Fruit fly (Drosophila melanogaster) whole organism, embryonic: ENCODE data around the gene Lsp2.

Experiments used
- Atf6 ChIP-seq: fragments of 200-800 bp; sonication (Bioruptor generic); IDR thresholded peaks from 2 replicates; pipeline ENCODE4 v1.3.6; 2022; ENCODE audit warnings: missing biosample characterization, missing genetic modification characterization
- Bteb2 ChIP-seq: fragments of 200-800 bp; sonication (Bioruptor generic); optimal IDR thresholded peaks from 2 replicates; lab custom pipeline; 2016; ENCODE audit warnings: missing biosample characterization, missing genetic modification characterization
- CG10462 ChIP-seq: fragments of 200-800 bp; sonication (Bioruptor generic); optimal IDR thresholded peaks from 2 replicates; lab custom pipeline; 2016; ENCODE audit warnings: missing biosample characterization, missing genetic modification characterization
- CG11695 ChIP-seq: fragments of 200-800 bp; sonication (Bioruptor generic); IDR thresholded peaks from 3 replicates; pipeline ENCODE4 v1.3.6; 2022; ENCODE audit warnings: missing biosample characterization, missing genetic modification characterization
- CG12659 ChIP-seq: fragments of 200-800 bp; sonication (Bioruptor generic); optimal IDR thresholded peaks from 3 replicates; lab custom pipeline; 2017; ENCODE audit warnings: mild to moderate bottlenecking, missing biosample characterization, missing genetic modification reagents, missing genetic modification characterization
- CG1647 ChIP-seq: fragments of 200-800 bp; sonication (Bioruptor generic); optimal IDR thresholded peaks from 3 replicates; lab custom pipeline; 2016; ENCODE audit warnings: missing biosample characterization, missing genetic modification characterization
- CG17361 ChIP-seq: fragments of 200-800 bp; sonication (Bioruptor generic); IDR thresholded peaks from 3 replicates; pipeline ENCODE4 v1.3.6; 2022; ENCODE audit warnings: missing biosample characterization, missing genetic modification characterization
- CG33213 ChIP-seq: fragments of 200-800 bp; sonication (Bioruptor generic); optimal IDR thresholded peaks from 3 replicates; lab custom pipeline; 2016; ENCODE audit warnings: missing biosample characterization, missing genetic modification characterization
- CG3847 ChIP-seq: fragments of 200-800 bp; sonication (Bioruptor generic); IDR thresholded peaks from 2 replicates; pipeline ENCODE4 v1.3.6; 2022; ENCODE audit warnings: missing biosample characterization, missing genetic modification characterization
- CG4730 ChIP-seq: fragments of 200-800 bp; sonication (Bioruptor generic); IDR thresholded peaks from 2 replicates; pipeline ENCODE4 v1.3.6; 2022; ENCODE audit warnings: missing biosample characterization, missing genetic modification characterization
- CG4820 ChIP-seq: fragments of 200-800 bp; sonication (Bioruptor generic); optimal IDR thresholded peaks from 3 replicates; lab custom pipeline; 2016; ENCODE audit warnings: missing biosample characterization, missing genetic modification characterization
- CG6254 ChIP-seq: fragments of 200-800 bp; sonication (Bioruptor generic); optimal IDR thresholded peaks from 3 replicates; lab custom pipeline; 2017; ENCODE audit warnings: mild to moderate bottlenecking, missing biosample characterization, missing genetic modification reagents, missing genetic modification characterization
- CG6272 ChIP-seq: fragments of 200-800 bp; sonication (Bioruptor generic); IDR thresholded peaks from 2 replicates; pipeline ENCODE4 v1.3.6; 2022; ENCODE audit warnings: missing biosample characterization, missing genetic modification characterization
- CG6654 ChIP-seq: fragments of 200-800 bp; sonication (Bioruptor generic); optimal IDR thresholded peaks from 2 replicates; lab custom pipeline; 2017; ENCODE audit warnings: missing biosample characterization, mild to moderate bottlenecking, missing genetic modification characterization
- CG6765 ChIP-seq: fragments of 200-800 bp; sonication (Bioruptor generic); optimal IDR thresholded peaks from 3 replicates; lab custom pipeline; 2017; ENCODE audit warnings: missing biosample characterization, mild to moderate bottlenecking, missing genetic modification characterization
- CG8089 ChIP-seq: fragments of 200-800 bp; sonication (Bioruptor generic); optimal IDR thresholded peaks from 3 replicates; lab custom pipeline; 2016; ENCODE audit warnings: missing biosample characterization, missing genetic modification characterization
- CG8290 ChIP-seq, 3 experiments: fragments of 200-800 bp; sonication (Bioruptor generic); optimal IDR thresholded peaks; 2 replicates each; lab custom pipeline; 2016 to 2019; ENCODE audit warnings: missing biosample characterization in 3 of 3, missing genetic modification characterization in 3 of 3, mild to moderate bottlenecking in 2 of 3, moderate library complexity in 1 of 3
- CG8388 ChIP-seq: fragments of 200-800 bp; sonication (Bioruptor generic); optimal IDR thresholded peaks from 2 replicates; lab custom pipeline; 2019; ENCODE audit warnings: missing biosample characterization, mild to moderate bottlenecking, missing genetic modification characterization, moderate library complexity
- CG8478 ChIP-seq: fragments of >200 bp; optimal IDR thresholded peaks from 2 replicates; lab custom pipeline; 2018
- CG9876 ChIP-seq: fragments of 200-800 bp; sonication (Bioruptor generic); optimal IDR thresholded peaks from 2 replicates; lab custom pipeline; 2016; ENCODE audit warnings: missing biosample characterization, missing genetic modification characterization
- D19B ChIP-seq: fragments of 200-800 bp; sonication (Bioruptor generic); optimal IDR thresholded peaks from 2 replicates; lab custom pipeline; 2017; ENCODE audit warnings: missing biosample characterization, mild to moderate bottlenecking, missing genetic modification characterization
- Dip3 ChIP-seq: fragments of 200-800 bp; sonication (Bioruptor generic); optimal IDR thresholded peaks from 3 replicates; lab custom pipeline; 2016; ENCODE audit warnings: missing biosample characterization, missing genetic modification characterization
- Dref ChIP-seq: fragments of 200-800 bp; sonication (Bioruptor generic); IDR thresholded peaks from 2 replicates; pipeline ENCODE4 v1.3.6; 2022; ENCODE audit warnings: missing biosample characterization, missing genetic modification characterization
- Ets97D ChIP-seq: fragments of 200-800 bp; sonication (Bioruptor generic); optimal IDR thresholded peaks from 3 replicates; lab custom pipeline; 2016; ENCODE audit warnings: missing biosample characterization, missing genetic modification characterization
- Hey ChIP-seq: fragments of 200-800 bp; sonication (Bioruptor generic); optimal IDR thresholded peaks from 3 replicates; lab custom pipeline; 2018; ENCODE audit warnings: missing biosample characterization, mild to moderate bottlenecking, missing genetic modification characterization
- Max ChIP-seq: fragments of 200-800 bp; sonication (Bioruptor generic); optimal IDR thresholded peaks from 2 replicates; lab custom pipeline; 2016; ENCODE audit warnings: missing biosample characterization, mild to moderate bottlenecking, missing genetic modification characterization
- NC2β ChIP-seq: fragments of 200-800 bp; sonication (Bioruptor generic); optimal IDR thresholded peaks from 2 replicates; lab custom pipeline; 2016; ENCODE audit warnings: missing biosample characterization, missing genetic modification characterization
- Pdp1 ChIP-seq, 2 experiments: fragments of 200-800 bp; sonication (Bioruptor generic); optimal IDR thresholded peaks; 3 replicates each; lab custom pipeline; 2016; ENCODE audit warnings: missing biosample characterization in 2 of 2, missing genetic modification characterization in 2 of 2, mild to moderate bottlenecking in 1 of 2, moderate library complexity in 1 of 2
- Taf1 ChIP-seq: fragments of 200-800 bp; sonication (Bioruptor generic); IDR thresholded peaks from 2 replicates; pipeline ENCODE4 v1.3.6; 2022; ENCODE audit warnings: missing biosample characterization, missing genetic modification characterization
- aop ChIP-seq: fragments of 200-800 bp; sonication (Bioruptor generic); IDR thresholded peaks from 2 replicates; pipeline ENCODE4 v1.3.6; 2022; ENCODE audit warnings: missing biosample characterization, missing genetic modification characterization
- ara ChIP-seq: fragments of 200-800 bp; sonication (Bioruptor generic); IDR thresholded peaks from 2 replicates; pipeline ENCODE4 v1.3.6; 2022; ENCODE audit warnings: missing biosample characterization, missing genetic modification characterization
- bigmax ChIP-seq: fragments of 200-800 bp; sonication (Bioruptor generic); optimal IDR thresholded peaks from 2 replicates; lab custom pipeline; 2018; ENCODE audit warnings: missing biosample characterization, mild to moderate bottlenecking, missing genetic modification characterization
- crc ChIP-seq: fragments of 200-800 bp; sonication (Bioruptor generic); optimal IDR thresholded peaks from 2 replicates; lab custom pipeline; 2016; ENCODE audit warnings: missing biosample characterization, missing genetic modification characterization
- dm ChIP-seq: fragments of 200-800 bp; sonication (Bioruptor generic); optimal IDR thresholded peaks from 3 replicates; lab custom pipeline; 2016; ENCODE audit warnings: missing biosample characterization, missing genetic modification characterization
- fd102C ChIP-seq: fragments of 200-800 bp; sonication (Bioruptor generic); optimal IDR thresholded peaks from 2 replicates; lab custom pipeline; 2018; ENCODE audit warnings: missing biosample characterization, mild to moderate bottlenecking, missing genetic modification characterization, moderate library complexity
- gce ChIP-seq: fragments of 200-800 bp; sonication (Bioruptor generic); IDR thresholded peaks from 3 replicates; pipeline ENCODE4 v1.3.6; 2022; ENCODE audit warnings: missing biosample characterization, missing genetic modification characterization
- grau ChIP-seq: fragments of 200-800 bp; optimal IDR thresholded peaks from 3 replicates; lab custom pipeline; 2019; ENCODE audit warnings: missing biosample characterization, mild to moderate bottlenecking, missing genetic modification characterization, moderate library complexity
- gt ChIP-seq: fragments of 200-800 bp; sonication (Bioruptor generic); IDR thresholded peaks from 2 replicates; pipeline ENCODE4 v1.3.6; 2022; ENCODE audit warnings: missing biosample characterization, missing genetic modification characterization
- her ChIP-seq: fragments of 200-800 bp; sonication (Bioruptor generic); optimal IDR thresholded peaks from 2 replicates; lab custom pipeline; 2016; ENCODE audit warnings: missing biosample characterization, missing genetic modification characterization
- hth ChIP-seq: fragments of >200 bp; optimal IDR thresholded peaks from 2 replicates; lab custom pipeline; 2017; ENCODE audit warnings: inconsistent platforms
- jumu ChIP-seq: fragments of 200-800 bp; sonication (Bioruptor generic); optimal IDR thresholded peaks from 3 replicates; lab custom pipeline; 2016; ENCODE audit warnings: missing biosample characterization, missing genetic modification characterization
- ken ChIP-seq: fragments of 200-800 bp; sonication (Bioruptor generic); IDR thresholded peaks from 3 replicates; pipeline ENCODE4 v1.3.6; 2022; ENCODE audit warnings: missing biosample characterization, missing genetic modification characterization
- lola ChIP-seq, 3 experiments: fragments of >200 bp in 2 of 3; fragments of 200-800 bp in 1 of 3; sonication (Bioruptor generic) in 1 of 3; optimal IDR thresholded peaks; 2 replicates each; lab custom pipeline; 2017 to 2019; ENCODE audit warnings: missing biosample characterization in 3 of 3, missing genetic modification characterization in 3 of 3, mild to moderate bottlenecking in 1 of 3, moderate library complexity in 1 of 3
- oc ChIP-seq: fragments of 200-800 bp; sonication (Bioruptor generic); optimal IDR thresholded peaks from 2 replicates; lab custom pipeline; 2018; ENCODE audit warnings: missing biosample characterization, mild to moderate bottlenecking, missing genetic modification characterization, moderate library complexity
- otp ChIP-seq: fragments of 200-800 bp; sonication (Bioruptor generic); IDR thresholded peaks from 3 replicates; pipeline ENCODE4, ENCODE4 v1.3.6; 2022; ENCODE audit warnings: missing biosample characterization, missing genetic modification characterization
- slou ChIP-seq: fragments of 200-800 bp; sonication (Bioruptor generic); optimal IDR thresholded peaks from 3 replicates; lab custom pipeline; 2016; ENCODE audit warnings: missing biosample characterization, missing genetic modification characterization
- tio ChIP-seq: fragments of 200-800 bp; sonication (Bioruptor generic); optimal IDR thresholded peaks from 2 replicates; lab custom pipeline; 2017; ENCODE audit warnings: missing biosample characterization, missing genetic modification characterization, inconsistent platforms
- tll ChIP-seq, 2 experiments: fragments of 200-800 bp in 1 of 2; fragments of >200 bp in 1 of 2; sonication (Bioruptor generic) in 1 of 2; optimal IDR thresholded peaks; 2 replicates each; lab custom pipeline; 2017 to 2019; ENCODE audit warnings: missing biosample characterization in 2 of 2, missing genetic modification characterization in 2 of 2, mild to moderate bottlenecking in 1 of 2, moderate library complexity in 1 of 2
- trem ChIP-seq: fragments of 200-800 bp; optimal IDR thresholded peaks from 3 replicates; lab custom pipeline; 2019; ENCODE audit warnings: missing biosample characterization, mild to moderate bottlenecking, missing genetic modification characterization, moderate library complexity
- unc-4 ChIP-seq: fragments of 200-800 bp; sonication (Bioruptor generic); IDR thresholded peaks from 2 replicates; pipeline ENCODE4 v1.3.6; 2022; ENCODE audit warnings: missing biosample characterization, missing genetic modification characterization; ENCODE audit not compliant: partially characterized antibody
- wdn ChIP-seq: fragments of 200-800 bp; sonication (Bioruptor generic); IDR thresholded peaks from 2 replicates; pipeline ENCODE4 v1.3.6; 2022; ENCODE audit warnings: missing biosample characterization, missing genetic modification characterization

Gene Lsp2

DNA sequence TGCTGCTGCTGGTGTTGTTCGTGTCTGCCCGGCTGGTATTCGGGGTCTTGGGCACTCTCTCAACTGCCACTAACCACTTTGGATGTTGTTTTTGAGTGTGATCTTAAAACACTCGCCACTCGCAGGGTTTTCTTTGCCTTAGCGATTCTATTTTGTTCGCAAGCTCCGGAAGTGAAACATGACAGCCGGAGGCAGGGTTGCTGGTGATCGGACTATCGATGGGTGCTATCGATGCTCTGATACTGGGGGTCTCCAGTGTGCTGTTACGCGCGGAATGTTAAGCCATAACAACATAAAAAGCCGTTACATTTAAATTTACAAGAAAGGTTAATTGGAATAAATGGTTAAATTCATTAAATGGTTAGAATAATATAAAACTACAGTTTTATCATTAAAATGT, 4.2 kb upstream of the Lsp2 start, which contains the start of gene yps (continued):
- peak; percentile 96 for TF ChIP-seq her (GFP tag; lab: Kevin White, UChicago)
- peak; percentile 73 for TF ChIP-seq CG10462 (GFP tag; lab: Kevin White, UChicago)
- peak; percentile 80 for TF ChIP-seq CG11695
- peak in 1 of 3 experiments; percentile 61 for TF ChIP-seq lola (GFP tag; optimal IDR thresholded peaks at IDR 0.05; lab: Kevin White, UChicago)
- peak; percentile 98 for TF ChIP-seq CG12659 (GFP tag; lab: Kevin White, UChicago)
- TF ChIP-seq ara (GFP tag; lab: Robert Waterston, UW), result peak; percentile 86
- peak; percentile 83 for TF ChIP-seq CG17361
- peak; percentile 86 for TF ChIP-seq oc (tag; lab: Kevin White, UChicago)
- peak; percentile 90 for TF ChIP-seq CG6254 (GFP tag; lab: Kevin White, UChicago)
- TF ChIP-seq Pdp1 (GFP tag; optimal IDR thresholded peaks at IDR 0.05; lab: Kevin White, UChicago), result peak; percentile 86 to 93
- peak; percentile 74 for TF ChIP-seq CG6654 (GFP tag; lab: Kevin White, UChicago)
- peak; percentile 99 for TF ChIP-seq NC2β (GFP tag; lab: Kevin White, UChicago)
- peak; percentile 92 for TF ChIP-seq CG9876 (GFP tag; lab: Kevin White, UChicago)
- TF ChIP-seq CG4730 (GFP tag; lab: Robert Waterston, UW), result peak; percentile 69
- TF ChIP-seq trem (tag; lab: Kevin White, UChicago), result peak; percentile 88
- peak; percentile 86 for TF ChIP-seq crc
- TF ChIP-seq CG6765 (GFP tag; lab: Kevin White, UChicago), result peak; percentile 99
- peak; percentile 93 for TF ChIP-seq Bteb2
- peak; percentile 87 for TF ChIP-seq grau (tag; lab: Kevin White, UChicago)
- TF ChIP-seq Dip3, result peak; percentile 84
- TF ChIP-seq dm (GFP tag; lab: Kevin White, UChicago), result peak; percentile 93
- TF ChIP-seq bigmax (GFP tag; lab: Kevin White, UChicago), result peak; percentile 90
- TF ChIP-seq CG6272 (GFP tag; lab: Robert Waterston, UW), result peak; percentile 58; the same call in 1 of the 2 replicates
- peak; percentile 97 for TF ChIP-seq fd102C
- TF ChIP-seq ken (GFP tag; lab: Robert Waterston, UW), result peak; percentile 91
- peak; percentile 92 for TF ChIP-seq Max
- peak; percentile 95 for TF ChIP-seq Hey
- TF ChIP-seq unc-4 (GFP tag; lab: Robert Waterston, UW), result peak; percentile 74
- TF ChIP-seq tll (GFP tag; optimal IDR thresholded peaks at IDR 0.05; lab: Kevin White, UChicago), result peak in 1 of 2 experiments; percentile 62
- TF ChIP-seq Ets97D (GFP tag; lab: Kevin White, UChicago), result peak; percentile 100
- peak; percentile 87 for TF ChIP-seq CG3847 (GFP tag; lab: Robert Waterston, UW)
- peak; percentile 94 for TF ChIP-seq Dref (GFP tag; lab: Robert Waterston, UW)
- TF ChIP-seq CG8089 (GFP tag; lab: Kevin White, UChicago), result peak; percentile 94
- peak; percentile 55 for TF ChIP-seq gt (GFP tag; lab: Robert Waterston, UW)
- TF ChIP-seq wdn (GFP tag; lab: Robert Waterston, UW), result peak; percentile 88
- peak; percentile 70 for TF ChIP-seq jumu (GFP tag; lab: Kevin White, UChicago)
- peak; percentile 98 for TF ChIP-seq CG33213 (GFP tag; lab: Kevin White, UChicago)
- peak; percentile 42; the same call in 1 of the 2 replicates for TF ChIP-seq aop (GFP tag; lab: Robert Waterston, UW)
- TF ChIP-seq Taf1 (GFP tag; lab: Robert Waterston, UW), result peak; percentile 39; the same call in 1 of the 2 replicates
- TF ChIP-seq hth (lab: Kevin White, UChicago), result no peak
- peak; percentile 80 for TF ChIP-seq slou (GFP tag; lab: Kevin White, UChicago)
- peak; percentile 90 for TF ChIP-seq Atf6
- TF ChIP-seq CG8388 (GFP tag; lab: Kevin White, UChicago), result peak; percentile 90
- TF ChIP-seq CG1647 (GFP tag; lab: Kevin White, UChicago), result peak; percentile 92
- peak; percentile 95; the same call in 2 of the 3 replicates for TF ChIP-seq gce (GFP tag; lab: Robert Waterston, UW)
- TF ChIP-seq CG8290 (GFP tag; optimal IDR thresholded peaks at IDR 0.05; lab: Kevin White, UChicago), result peak; percentile 91
- peak; percentile 88 to 99 for TF ChIP-seq CG8290 (tag; optimal IDR thresholded peaks at IDR 0.05; lab: Kevin White, UChicago)
- no peak for TF ChIP-seq tio (GFP tag; lab: Kevin White, UChicago)
- TF ChIP-seq otp (GFP tag; lab: Robert Waterston, UW), result peak; percentile 97
- TF ChIP-seq D19B (GFP tag; lab: Kevin White, UChicago), result peak; percentile 81
- no peak for TF ChIP-seq CG8478
- peak; percentile 67 for TF ChIP-seq CG4820 (GFP tag; lab: Kevin White, UChicago)
